Worm (Caenorhabditis elegans): Measurements from ENCODE around the gene Y97E10AR.2.
A peak's percentile ranks its signal among the peaks of the same experiment; 100 is the strongest.

The Y97E10AR.2 gene

ce11 chrV:8000929-8001513 lies 5.0 kb downstream of the Y97E10AR.2 start, which contains the start of gene Y97E10AR.1:
Y97E10AR.1 (plus strand) TSS chrV:8001463.
- TF ChIP-seq fax-1 (tag; optimal IDR thresholded peaks at IDR 0.05) (no peak), K02D7.2 (tag; optimal IDR thresholded peaks at IDR 0.05) (no peak), ama-1 (optimal IDR thresholded peaks at IDR 0.05) (no peak), fkh-6 (tag; optimal IDR thresholded peaks at IDR 0.05) (peak; percentile 62), gmeb-2 (tag; optimal IDR thresholded peaks at IDR 0.05) (no peak), ceh-45 (GFP tag; IDR thresholded peaks at IDR 0.05) (no peak), sdc-2 (tag; optimal IDR thresholded peaks at IDR 0.05) (peak; percentile 29), mec-3 (tag; optimal IDR thresholded peaks at IDR 0.05; ENCODE audit: borderline replicate concordance) (no peak), ceh-9 (tag; optimal IDR thresholded peaks at IDR 0.05) (no peak), pag-3 (tag; optimal IDR thresholded peaks at IDR 0.05; ENCODE audit: borderline replicate concordance) (peak; percentile 3), ceh-48 (tag; optimal IDR thresholded peaks at IDR 0.05) (peak; percentile 39), ceh-14 (tag; optimal IDR thresholded peaks at IDR 0.05) (peak; percentile 77), ttx-3 (tag; optimal IDR thresholded peaks at IDR 0.05) (no peak), ceh-18 (tag; optimal IDR thresholded peaks at IDR 0.05) (peak; percentile 98), tbx-7 (tag; optimal IDR thresholded peaks at IDR 0.05) (no peak), unc-42 (tag; optimal IDR thresholded peaks at IDR 0.05) (peak; percentile 86), ceh-2 (tag; optimal IDR thresholded peaks at IDR 0.05) (peak; percentile 34), eyg-1 (tag; optimal IDR thresholded peaks at IDR 0.05) (no peak), hlh-13 (GFP tag; optimal IDR thresholded peaks at IDR 0.05) (no peak), ztf-16 (tag; optimal IDR thresholded peaks at IDR 0.05) (no peak), npax-4 (tag; optimal IDR thresholded peaks at IDR 0.05) (no peak), pat-9 (tag; optimal IDR thresholded peaks at IDR 0.05) (no peak), ceh-6 (GFP tag; optimal IDR thresholded peaks at IDR 0.05) (no peak), pax-1 (tag; optimal IDR thresholded peaks at IDR 0.05) (no peak), pqm-1 (tag; optimal IDR thresholded peaks at IDR 0.05) (peak; percentile 12), unc-55 (GFP tag; optimal IDR thresholded peaks at IDR 0.05) (peak; percentile 67), sox-4 (tag; optimal IDR thresholded peaks at IDR 0.05) (no peak), unc-86 (tag; optimal IDR thresholded peaks at IDR 0.05) (no peak), madf-2 (tag; optimal IDR thresholded peaks at IDR 0.05) (peak; percentile 36), nfya-1 (tag; optimal IDR thresholded peaks at IDR 0.05) (peak; percentile 86), hlh-6 (tag; optimal IDR thresholded peaks at IDR 0.05) (no peak), ref-2 (tag; optimal IDR thresholded peaks at IDR 0.05) (peak; percentile 53), elt-4 (tag; optimal IDR thresholded peaks at IDR 0.05) (no peak), ceh-30 (tag; optimal IDR thresholded peaks at IDR 0.05) (peak; percentile 50), hlh-15 (tag; optimal IDR thresholded peaks at IDR 0.05) (no peak), pros-1 (tag; optimal IDR thresholded peaks at IDR 0.05) (peak; percentile 68), ceh-19 (GFP tag; optimal IDR thresholded peaks at IDR 0.05) (peak; percentile 78), nhr-11 (tag; optimal IDR thresholded peaks at IDR 0.05) (no peak), K09A11.1 (tag; optimal IDR thresholded peaks at IDR 0.05; ENCODE audit: insufficient read depth) (peak; percentile 39), unc-3 (GFP tag; conservative IDR thresholded peaks at IDR 0.05) (no peak), unc-3 (tag; optimal IDR thresholded peaks at IDR 0.05) (peak; percentile 47), tbx-2 (tag; optimal IDR thresholded peaks at IDR 0.05) (peak; percentile 74), C38D4.7 (GFP tag; optimal IDR thresholded peaks at IDR 0.05) (peak; percentile 31), dmd-4 (tag; optimal IDR thresholded peaks at IDR 0.05; ENCODE audit: borderline replicate concordance) (no peak), rnt-1 (tag; optimal IDR thresholded peaks at IDR 0.05) (peak; percentile 58), ahr-1 (tag; optimal IDR thresholded peaks at IDR 0.05) (no peak), lin-11 (tag; optimal IDR thresholded peaks at IDR 0.05) (no peak), elt-2 (tag; optimal IDR thresholded peaks at IDR 0.05) (peak; percentile 40), odd-2 (tag; optimal IDR thresholded peaks at IDR 0.05) (no peak), C08G9.2 (tag; optimal IDR thresholded peaks at IDR 0.05) (peak; percentile 18), ceh-31 (tag; optimal IDR thresholded peaks at IDR 0.05) (peak; percentile 89), dve-1 (tag; optimal IDR thresholded peaks at IDR 0.05) (peak; percentile 70), che-1 (tag; optimal IDR thresholded peaks at IDR 0.05) (no peak)
